Fruit fly (Drosophila melanogaster): Measurements from ENCODE around the gene CG13066.

DNA sequence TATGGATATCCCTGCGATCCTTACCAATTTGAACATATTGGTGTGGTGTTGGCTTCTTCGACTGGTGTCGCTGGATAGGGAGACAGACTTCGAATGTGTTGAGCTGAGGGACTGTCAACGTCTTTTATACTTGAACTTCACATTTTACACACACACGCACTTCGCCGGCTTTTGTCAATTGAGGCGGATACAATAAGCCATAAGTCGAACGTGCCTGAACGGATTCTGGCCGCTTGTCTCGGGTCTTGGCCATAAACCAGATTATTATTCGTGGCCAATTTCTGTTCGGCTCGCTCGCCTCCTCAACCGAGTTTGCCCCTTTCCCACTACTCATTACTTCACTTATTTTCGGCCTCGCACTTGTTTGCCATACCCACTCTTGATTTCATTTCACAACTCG, 30.4 kb downstream of the CG13066 start, which contains the start of gene CG13044:
- no peak for TF ChIP-seq CG8159 (tag; optimal IDR thresholded peaks at IDR 0.05)
- no peak for TF ChIP-seq EcR (GFP tag; optimal IDR thresholded peaks at IDR 0.05)

Measured in whole organism, pupa.